Worm (Caenorhabditis elegans): ENCODE data around the gene C37C3.12.

DNA sequence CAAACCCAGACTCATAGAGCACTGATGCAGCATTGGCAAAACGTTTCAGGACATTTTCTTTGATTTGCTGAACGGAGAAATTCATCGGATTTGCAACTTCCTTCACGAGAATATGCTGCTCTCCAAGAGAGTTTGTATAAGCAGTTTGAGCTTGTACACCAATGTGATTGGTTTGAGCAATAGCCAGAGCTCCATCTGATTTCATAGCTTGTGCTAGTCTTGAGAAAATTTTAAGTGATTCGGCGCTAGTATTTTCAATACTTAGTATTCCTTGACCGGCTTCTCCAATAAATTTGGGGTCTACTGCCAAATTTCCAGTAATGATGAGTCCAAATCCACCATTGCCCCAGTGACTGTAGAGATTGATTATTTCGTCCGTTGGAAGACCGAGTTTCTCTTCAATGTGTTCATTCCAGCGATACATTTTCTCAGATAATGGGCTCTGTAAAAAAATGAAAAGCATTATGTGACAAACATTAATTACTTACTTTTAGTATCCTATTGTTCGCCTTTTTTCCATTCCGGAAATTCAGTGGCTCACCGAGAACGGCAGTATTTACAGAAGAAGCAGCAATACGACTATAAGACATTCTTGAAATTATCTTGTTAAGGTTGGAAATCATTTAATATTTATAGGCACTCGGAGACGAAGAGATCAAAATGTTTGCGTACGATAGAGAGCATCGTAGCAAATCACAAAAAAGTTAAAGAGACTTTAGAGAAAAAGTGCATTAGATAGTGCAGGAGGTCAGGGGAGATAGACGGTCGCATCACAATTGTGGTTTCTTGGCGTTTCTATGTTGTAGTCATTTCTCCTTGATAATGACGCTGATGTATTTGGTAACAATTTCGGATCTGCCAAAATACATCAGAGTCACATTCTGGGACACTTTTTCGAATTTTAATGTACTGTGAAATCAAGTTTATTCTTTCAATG lies 29.8 kb downstream of the C37C3.12 start, which contains the start of gene ZK742.3:
- no peak for TF ChIP-seq ama-1 (optimal IDR thresholded peaks at IDR 0.05)
- TF ChIP-seq madf-2 (tag; optimal IDR thresholded peaks at IDR 0.05): no peak
- no peak for TF ChIP-seq ceh-9 (tag; optimal IDR thresholded peaks at IDR 0.05)
- no peak for TF ChIP-seq elt-4 (tag; optimal IDR thresholded peaks at IDR 0.05)
- no peak for TF ChIP-seq C38D4.7 (GFP tag; optimal IDR thresholded peaks at IDR 0.05)
- no peak for TF ChIP-seq ets-4 (tag; optimal IDR thresholded peaks at IDR 0.05)

All from whole organism, late embryonic.